Fruit fly (Drosophila melanogaster) whole organism, embryonic: ENCODE data around the gene mRpS30.

Experiments
- Abd-B ChIP-seq: fragments of 200-800 bp; sonication (Bioruptor generic); optimal IDR thresholded peaks from 2 replicates; lab custom pipeline; 2018; ENCODE audit warnings: missing biosample characterization, mild to moderate bottlenecking, missing genetic modification characterization, moderate library complexity
- Asciz ChIP-seq: fragments of 200-800 bp; sonication (Bioruptor generic); optimal IDR thresholded peaks from 2 replicates; lab custom pipeline; 2017; ENCODE audit warnings: missing biosample characterization, mild to moderate bottlenecking, missing genetic modification characterization, missing genetic modification reagents
- CG12236 ChIP-seq: fragments of 200-800 bp; sonication (Bioruptor generic); optimal IDR thresholded peaks from 2 replicates; lab custom pipeline; 2016; ENCODE audit warnings: missing biosample characterization, missing genetic modification characterization
- CG12659 ChIP-seq: fragments of 200-800 bp; sonication (Bioruptor generic); optimal IDR thresholded peaks from 3 replicates; lab custom pipeline; 2017; ENCODE audit warnings: mild to moderate bottlenecking, missing biosample characterization, missing genetic modification reagents, missing genetic modification characterization
- CG12942 ChIP-seq: fragments of 200-800 bp; sonication (Bioruptor generic); optimal IDR thresholded peaks from 3 replicates; lab custom pipeline; 2016; ENCODE audit warnings: missing biosample characterization, missing genetic modification characterization
- CG14441 ChIP-seq: fragments of 200-800 bp; sonication (Bioruptor generic); IDR thresholded peaks from 2 replicates; pipeline ENCODE4 v1.3.6; 2022; ENCODE audit warnings: missing biosample characterization, missing genetic modification characterization
- CG14860 ChIP-seq: fragments of 200-800 bp; sonication (Bioruptor generic); IDR thresholded peaks from 3 replicates; pipeline ENCODE4 v1.3.6; 2022; ENCODE audit warnings: missing biosample characterization, missing genetic modification characterization; ENCODE audit not compliant: partially characterized antibody
- CG15479 ChIP-seq: fragments of 200-800 bp; sonication (Bioruptor generic); optimal IDR thresholded peaks from 3 replicates; lab custom pipeline; 2019; ENCODE audit warnings: missing biosample characterization, mild to moderate bottlenecking, missing genetic modification characterization, moderate library complexity
- CG15514 ChIP-seq: fragments of 200-800 bp; sonication (Bioruptor generic); optimal IDR thresholded peaks from 3 replicates; lab custom pipeline; 2017; ENCODE audit warnings: missing biosample characterization, missing genetic modification characterization, mild to moderate bottlenecking, moderate library complexity, missing genetic modification reagents
- CG16813 ChIP-seq: fragments of 200-800 bp; sonication (Bioruptor generic); IDR thresholded peaks from 3 replicates; pipeline ENCODE4 v1.3.6; 2022; ENCODE audit warnings: missing biosample characterization, missing genetic modification characterization; ENCODE audit not compliant: partially characterized antibody
- CG16863 ChIP-seq: fragments of 200-800 bp; sonication (Bioruptor generic); optimal IDR thresholded peaks from 3 replicates; lab custom pipeline; 2016; ENCODE audit warnings: missing biosample characterization, missing genetic modification characterization
- CG18764 ChIP-seq: fragments of 200-800 bp; sonication (Bioruptor generic); optimal IDR thresholded peaks from 3 replicates; lab custom pipeline; 2016; ENCODE audit warnings: missing biosample characterization, missing genetic modification characterization
- CG2120 ChIP-seq: fragments of 200-800 bp; sonication (Bioruptor generic); optimal IDR thresholded peaks from 3 replicates; lab custom pipeline; 2016; ENCODE audit warnings: missing biosample characterization, missing genetic modification characterization
- CG2712 ChIP-seq: fragments of 200-800 bp; optimal IDR thresholded peaks from 3 replicates; lab custom pipeline; 2019; ENCODE audit warnings: missing biosample characterization, mild to moderate bottlenecking, missing genetic modification characterization, moderate library complexity
- CG30403 ChIP-seq: fragments of 200-800 bp; sonication (Bioruptor generic); optimal IDR thresholded peaks from 3 replicates; lab custom pipeline; 2016; ENCODE audit warnings: missing biosample characterization, missing genetic modification characterization
- CG4360 ChIP-seq: fragments of 200-800 bp; sonication (Bioruptor generic); IDR thresholded peaks from 2 replicates; pipeline ENCODE4 v1.3.6; 2022; ENCODE audit warnings: missing biosample characterization, missing genetic modification characterization
- CG43689 ChIP-seq: fragments of 200-800 bp; sonication (Bioruptor generic); IDR thresholded peaks from 2 replicates; pipeline ENCODE4 v1.3.6; 2022; ENCODE audit warnings: missing biosample characterization, missing genetic modification characterization
- CG6175 ChIP-seq: fragments of 200-800 bp; sonication (Bioruptor generic); IDR thresholded peaks from 3 replicates; pipeline ENCODE4 v1.3.6; 2022; ENCODE audit warnings: missing biosample characterization, missing genetic modification characterization
- CG6254 ChIP-seq: fragments of 200-800 bp; sonication (Bioruptor generic); optimal IDR thresholded peaks from 3 replicates; lab custom pipeline; 2017; ENCODE audit warnings: mild to moderate bottlenecking, missing biosample characterization, missing genetic modification reagents, missing genetic modification characterization
- CG6791 ChIP-seq: fragments of 200-800 bp; sonication (Bioruptor generic); IDR thresholded peaks from 3 replicates; pipeline ENCODE4 v1.3.6; 2022; ENCODE audit warnings: missing biosample characterization, missing genetic modification characterization; ENCODE audit not compliant: partially characterized antibody
- CG8290 ChIP-seq, 3 experiments: fragments of 200-800 bp; sonication (Bioruptor generic); optimal IDR thresholded peaks; 2 replicates each; lab custom pipeline; 2016 to 2019; ENCODE audit warnings: missing biosample characterization in 3 of 3, missing genetic modification characterization in 3 of 3, mild to moderate bottlenecking in 2 of 3, moderate library complexity in 1 of 3
- CG9876 ChIP-seq: fragments of 200-800 bp; sonication (Bioruptor generic); optimal IDR thresholded peaks from 2 replicates; lab custom pipeline; 2016; ENCODE audit warnings: missing biosample characterization, missing genetic modification characterization
- Fer3 ChIP-seq: fragments of 200-800 bp; sonication (Bioruptor generic); optimal IDR thresholded peaks from 2 replicates; lab custom pipeline; 2018; ENCODE audit warnings: missing biosample characterization, mild to moderate bottlenecking, missing genetic modification characterization, moderate library complexity
- Gsc ChIP-seq: fragments of 200-800 bp; sonication (Bioruptor generic); IDR thresholded peaks from 2 replicates; pipeline ENCODE4 v1.3.6; 2022; ENCODE audit warnings: missing biosample characterization, missing genetic modification characterization
- H15 ChIP-seq: fragments of 200-800 bp; sonication (Bioruptor generic); IDR thresholded peaks from 3 replicates; pipeline ENCODE4 v1.3.6; 2022; ENCODE audit warnings: missing biosample characterization, missing genetic modification characterization
- MESR4 ChIP-seq: fragments of 200-800 bp; sonication (Bioruptor generic); optimal IDR thresholded peaks from 2 replicates; lab custom pipeline; 2018; ENCODE audit warnings: missing biosample characterization, mild to moderate bottlenecking, missing genetic modification characterization, moderate library complexity
- Mes4 ChIP-seq: fragments of 200-800 bp; sonication (Bioruptor generic); optimal IDR thresholded peaks from 2 replicates; lab custom pipeline; 2016; ENCODE audit warnings: missing biosample characterization, missing genetic modification characterization
- NFAT ChIP-seq: fragments of 200-800 bp; sonication (Bioruptor generic); IDR thresholded peaks from 2 replicates; pipeline ENCODE4 v1.3.6; 2022; ENCODE audit warnings: missing biosample characterization, missing genetic modification characterization
- Nf-YB ChIP-seq: fragments of 200-800 bp; sonication (Bioruptor generic); optimal IDR thresholded peaks from 3 replicates; lab custom pipeline; 2019; ENCODE audit warnings: missing biosample characterization, mild to moderate bottlenecking, missing genetic modification characterization, moderate library complexity
- Ravus ChIP-seq: fragments of 200-800 bp; sonication (Bioruptor generic); IDR thresholded peaks from 2 replicates; pipeline ENCODE4 v1.3.6; 2022; ENCODE audit warnings: missing biosample characterization, missing genetic modification characterization
- Tbp ChIP-seq: fragments of >200 bp; optimal IDR thresholded peaks from 2 replicates; lab custom pipeline; 2018; ENCODE audit warnings: missing biosample characterization, missing genetic modification characterization
- Xbp1 ChIP-seq: fragments of 200-800 bp; sonication (Bioruptor generic); optimal IDR thresholded peaks from 3 replicates; lab custom pipeline; 2016; ENCODE audit warnings: missing biosample characterization, mild to moderate bottlenecking, missing genetic modification characterization
- cad ChIP-seq: fragments of >200 bp; optimal IDR thresholded peaks from 2 replicates; lab custom pipeline; 2017; ENCODE audit warnings: missing biosample characterization, missing genetic modification characterization
- corto ChIP-seq: fragments of 200-800 bp; sonication (Bioruptor generic); optimal IDR thresholded peaks from 2 replicates; lab custom pipeline; 2016; ENCODE audit warnings: missing biosample characterization, mild to moderate bottlenecking, missing genetic modification characterization, moderate library complexity
- dm ChIP-seq: fragments of 200-800 bp; sonication (Bioruptor generic); optimal IDR thresholded peaks from 3 replicates; lab custom pipeline; 2016; ENCODE audit warnings: missing biosample characterization, missing genetic modification characterization
- gce ChIP-seq: fragments of 200-800 bp; sonication (Bioruptor generic); IDR thresholded peaks from 3 replicates; pipeline ENCODE4 v1.3.6; 2022; ENCODE audit warnings: missing biosample characterization, missing genetic modification characterization
- gsb-n ChIP-seq: fragments of 200-800 bp; sonication (Bioruptor generic); optimal IDR thresholded peaks from 3 replicates; lab custom pipeline; 2018; ENCODE audit warnings: missing biosample characterization, mild to moderate bottlenecking, missing genetic modification characterization
- her ChIP-seq: fragments of 200-800 bp; sonication (Bioruptor generic); optimal IDR thresholded peaks from 2 replicates; lab custom pipeline; 2016; ENCODE audit warnings: missing biosample characterization, missing genetic modification characterization
- inv ChIP-seq: fragments of 200-800 bp; sonication (Bioruptor generic); IDR thresholded peaks from 2 replicates; pipeline ENCODE4 v1.3.6; 2022; ENCODE audit warnings: missing biosample characterization, missing genetic modification characterization; ENCODE audit not compliant: partially characterized antibody
- jumu ChIP-seq: fragments of 200-800 bp; sonication (Bioruptor generic); optimal IDR thresholded peaks from 3 replicates; lab custom pipeline; 2016; ENCODE audit warnings: missing biosample characterization, missing genetic modification characterization
- kah ChIP-seq: fragments of 200-800 bp; sonication (Bioruptor generic); optimal IDR thresholded peaks from 2 replicates; lab custom pipeline; 2018; ENCODE audit warnings: missing biosample characterization, mild to moderate bottlenecking, missing genetic modification characterization
- ken ChIP-seq: fragments of 200-800 bp; sonication (Bioruptor generic); IDR thresholded peaks from 3 replicates; pipeline ENCODE4 v1.3.6; 2022; ENCODE audit warnings: missing biosample characterization, missing genetic modification characterization
- nau ChIP-seq: fragments of 200-800 bp; sonication (Bioruptor generic); optimal IDR thresholded peaks from 3 replicates; lab custom pipeline; 2017; ENCODE audit warnings: missing biosample characterization, mild to moderate bottlenecking, missing genetic modification characterization, missing genetic modification reagents
- pzg ChIP-seq: fragments of 200-800 bp; sonication (Bioruptor generic); optimal IDR thresholded peaks from 3 replicates; lab custom pipeline; 2018; ENCODE audit warnings: missing biosample characterization, mild to moderate bottlenecking, missing genetic modification characterization, moderate library complexity
- run ChIP-seq: fragments of 200-800 bp; sonication (Bioruptor generic); optimal IDR thresholded peaks from 3 replicates; lab custom pipeline; 2018; ENCODE audit warnings: missing biosample characterization, mild to moderate bottlenecking, missing genetic modification characterization
- sens ChIP-seq: fragments of 200-800 bp; sonication (Bioruptor generic); peaks from one replicate; lab custom pipeline; 2016; ENCODE audit warnings: missing biosample characterization, missing genetic modification characterization
- sima ChIP-seq: fragments of 200-800 bp; sonication (Bioruptor generic); optimal IDR thresholded peaks from 2 replicates; lab custom pipeline; 2016; ENCODE audit warnings: missing biosample characterization, missing genetic modification characterization
- stwl ChIP-seq: fragments of 200-800 bp; sonication (Bioruptor generic); optimal IDR thresholded peaks from 3 replicates; lab custom pipeline; 2018; ENCODE audit warnings: missing biosample characterization, mild to moderate bottlenecking, missing genetic modification characterization, moderate library complexity
- tgo ChIP-seq: fragments of 200-800 bp; sonication (Bioruptor generic); IDR thresholded peaks from 3 replicates; pipeline ENCODE4 v1.3.6; 2022; ENCODE audit warnings: missing biosample characterization, missing genetic modification characterization
- tin ChIP-seq: fragments of 200-800 bp; sonication (Bioruptor generic); optimal IDR thresholded peaks from 3 replicates; lab custom pipeline; 2016; ENCODE audit warnings: missing biosample characterization, missing genetic modification characterization
- tup ChIP-seq: fragments of 200-800 bp; sonication (Bioruptor generic); optimal IDR thresholded peaks from 2 replicates; lab custom pipeline; 2016; ENCODE audit warnings: missing biosample characterization, mild to moderate bottlenecking, missing genetic modification characterization, moderate library complexity

Gene mRpS30

DNA sequence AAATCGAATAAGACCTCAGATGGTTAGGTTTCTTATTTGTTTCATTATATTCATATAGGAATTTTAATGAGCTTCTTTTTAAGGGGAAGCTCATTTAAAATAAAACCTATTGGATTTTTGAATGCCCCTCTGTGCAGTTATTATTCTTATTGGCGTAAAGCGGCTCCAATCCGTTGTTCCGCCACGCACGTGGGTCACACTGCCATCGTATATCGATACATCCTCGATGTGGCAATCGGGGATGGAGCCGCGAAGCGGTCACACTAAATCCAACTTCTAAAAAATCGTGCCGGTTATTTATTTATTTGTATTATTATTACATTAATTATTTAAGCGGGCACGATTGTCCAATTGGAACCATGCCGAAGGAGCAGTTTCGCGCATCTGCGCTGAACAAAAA lies 23.1 kb upstream of the mRpS30 start, which contains the start of gene Polr3A (continued):
- no peak for TF ChIP-seq gsb-n (tag; lab: Kevin White, UChicago)
- peak; percentile 39 for TF ChIP-seq MESR4 (GFP tag; lab: Kevin White, UChicago)
- TF ChIP-seq CG30403 (GFP tag; lab: Kevin White, UChicago), result no peak
- no peak for TF ChIP-seq sima (GFP tag; lab: Kevin White, UChicago)
- TF ChIP-seq tup (GFP tag; lab: Kevin White, UChicago), result no peak
- TF ChIP-seq CG12236 (GFP tag; lab: Kevin White, UChicago), result no peak
- peak; percentile 27 for TF ChIP-seq dm (GFP tag; lab: Kevin White, UChicago)
- no peak for TF ChIP-seq Nf-YB (GFP tag; lab: Kevin White, UChicago)
- no peak for TF ChIP-seq her (GFP tag; lab: Kevin White, UChicago)
- no peak for TF ChIP-seq corto (GFP tag; lab: Kevin White, UChicago)
- no peak for TF ChIP-seq NFAT (GFP tag; lab: Robert Waterston, UW)
- TF ChIP-seq CG6254, result no peak
- TF ChIP-seq pzg (GFP tag; lab: Kevin White, UChicago), result peak; percentile 63
- TF ChIP-seq Mes4 (GFP tag; lab: Kevin White, UChicago), result no peak
- no peak for TF ChIP-seq H15
- no peak for TF ChIP-seq CG15479
- no peak for TF ChIP-seq CG12942
- TF ChIP-seq CG16813 (GFP tag; lab: Robert Waterston, UW), result peak; percentile 63
- TF ChIP-seq jumu, result no peak
- no peak for TF ChIP-seq Abd-B (GFP tag; lab: Kevin White, UChicago)
- no peak for TF ChIP-seq CG2712 (tag; lab: Kevin White, UChicago)
- no peak for TF ChIP-seq Tbp
- peak; percentile 73; the same call in 2 of the 3 replicates for TF ChIP-seq CG6791 (GFP tag; lab: Robert Waterston, UW)
- peak; percentile 54 for TF ChIP-seq CG15514 (GFP tag; lab: Kevin White, UChicago)
- peak; percentile 42; the same call in 1 of the 3 replicates for TF ChIP-seq CG14860 (GFP tag; lab: Robert Waterston, UW)
- no peak for TF ChIP-seq CG16863 (GFP tag; lab: Kevin White, UChicago)
- no peak for TF ChIP-seq CG8290 (GFP tag; optimal IDR thresholded peaks at IDR 0.05; lab: Kevin White, UChicago)
- TF ChIP-seq CG8290 (tag; optimal IDR thresholded peaks at IDR 0.05; lab: Kevin White, UChicago), result no peak
- no peak for TF ChIP-seq Asciz (GFP tag; lab: Kevin White, UChicago)
- peak; percentile 51 for TF ChIP-seq CG12659 (GFP tag; lab: Kevin White, UChicago)
- no peak for TF ChIP-seq CG6175 (GFP tag; lab: Robert Waterston, UW)
- TF ChIP-seq CG43689 (GFP tag; lab: Robert Waterston, UW), result no peak
- no peak for TF ChIP-seq Gsc (GFP tag; lab: Robert Waterston, UW)
- TF ChIP-seq CG18764 (GFP tag; lab: Kevin White, UChicago), result no peak
- no peak for TF ChIP-seq kah (GFP tag; lab: Kevin White, UChicago)
- TF ChIP-seq cad (GFP tag; lab: Kevin White, UChicago), result no peak
- no peak for TF ChIP-seq sens (GFP tag; lab: Kevin White, UChicago)
- TF ChIP-seq CG4360 (GFP tag; lab: Robert Waterston, UW), result no peak
- TF ChIP-seq inv (GFP tag; lab: Robert Waterston, UW), result peak; percentile 31; the same call in 1 of the 2 replicates
- no peak for TF ChIP-seq tgo (GFP tag; lab: Robert Waterston, UW)
- TF ChIP-seq nau (GFP tag; lab: Kevin White, UChicago), result no peak
- TF ChIP-seq Xbp1 (GFP tag; lab: Kevin White, UChicago), result no peak
- TF ChIP-seq Ravus, result no peak
- TF ChIP-seq run (tag; lab: Kevin White, UChicago), result no peak
- no peak for TF ChIP-seq CG9876
- peak; percentile 48 for TF ChIP-seq stwl (tag; lab: Kevin White, UChicago)
- no peak for TF ChIP-seq gce
- TF ChIP-seq CG14441 (GFP tag; lab: Robert Waterston, UW), result no peak
- TF ChIP-seq tin (GFP tag; lab: Kevin White, UChicago), result no peak
- TF ChIP-seq CG2120 (GFP tag; lab: Kevin White, UChicago), result no peak
- TF ChIP-seq ken (GFP tag; lab: Robert Waterston, UW), result no peak
- TF ChIP-seq Fer3 (tag; lab: Kevin White, UChicago), result no peak
